Fruit fly (Drosophila melanogaster): ENCODE measurements around the gene kay.

Gene kay

DNA sequence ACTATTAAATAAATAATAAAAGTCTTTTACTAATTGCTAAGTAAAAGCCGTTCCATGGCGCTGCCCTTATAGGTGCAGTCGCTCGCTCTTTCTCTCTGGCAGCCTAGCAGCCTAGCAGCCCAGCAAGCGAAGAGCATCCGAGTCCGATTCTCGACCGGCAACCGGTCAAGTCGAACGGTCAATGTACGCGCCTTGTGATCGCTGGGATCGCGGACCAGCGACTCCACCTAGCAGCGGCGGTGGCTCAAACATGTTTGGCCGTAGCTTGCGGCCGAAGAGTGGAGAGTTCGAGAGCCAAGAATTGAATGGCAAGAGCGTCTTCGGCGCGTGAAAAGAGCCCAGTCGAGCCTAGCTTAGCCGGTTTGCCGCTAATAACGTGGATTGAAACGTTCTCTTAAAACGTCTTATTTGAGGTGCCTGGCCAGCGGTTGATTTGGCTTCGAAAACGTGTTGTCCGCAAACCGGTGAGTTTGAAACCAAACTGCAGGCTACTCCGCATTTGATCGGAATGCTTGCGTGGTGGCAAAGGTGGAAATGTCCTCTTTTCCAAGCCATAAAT lies 63.5 kb downstream of the kay start:
- TF ChIP-seq pan (optimal IDR thresholded peaks at IDR 0.05), result no peak
- TF ChIP-seq psq (optimal IDR thresholded peaks at IDR 0.05), result no peak
- TF ChIP-seq usp (GFP tag; optimal IDR thresholded peaks at IDR 0.05), result no peak
- no peak for TF ChIP-seq Dll (optimal IDR thresholded peaks at IDR 0.05)

dm6 chr3R:29830925-29831324 lies 65.1 kb downstream of the kay start:
- TF ChIP-seq psq (optimal IDR thresholded peaks at IDR 0.05) (no peak), CG8478 (optimal IDR thresholded peaks at IDR 0.05) (no peak), usp (GFP tag; optimal IDR thresholded peaks at IDR 0.05) (no peak), pan (optimal IDR thresholded peaks at IDR 0.05) (no peak), Dll (optimal IDR thresholded peaks at IDR 0.05) (no peak), EcR (GFP tag; optimal IDR thresholded peaks at IDR 0.05) (no peak)

dm6 chr3R:29834759-29835709 lies 69.2 kb downstream of the kay start, which contains the start of gene Atg16:
TSS of gene Atg16 (minus strand) at chr3R:29835101.
- TF ChIP-seq Dll (optimal IDR thresholded peaks at IDR 0.05) (no peak), usp (GFP tag; optimal IDR thresholded peaks at IDR 0.05) (no peak), pan (optimal IDR thresholded peaks at IDR 0.05) (no peak), CG8478 (optimal IDR thresholded peaks at IDR 0.05) (no peak), EcR (GFP tag; optimal IDR thresholded peaks at IDR 0.05) (no peak), psq (optimal IDR thresholded peaks at IDR 0.05) (no peak)

- TF ChIP-seq Dll (optimal IDR thresholded peaks at IDR 0.05), result no peak
- no peak for TF ChIP-seq usp (GFP tag; optimal IDR thresholded peaks at IDR 0.05)
- no peak for TF ChIP-seq CG8478 (optimal IDR thresholded peaks at IDR 0.05)
- TF ChIP-seq psq (optimal IDR thresholded peaks at IDR 0.05), result no peak
- no peak for TF ChIP-seq EcR (GFP tag; optimal IDR thresholded peaks at IDR 0.05)
- no peak for TF ChIP-seq pan (optimal IDR thresholded peaks at IDR 0.05)
Observed at dm6 chr3R:29835710-29836049, 69.9 kb downstream of the kay start, which contains the start of gene Prtl99C. TSS of gene Prtl99C (plus strand) at chr3R:29835950.

DNA sequence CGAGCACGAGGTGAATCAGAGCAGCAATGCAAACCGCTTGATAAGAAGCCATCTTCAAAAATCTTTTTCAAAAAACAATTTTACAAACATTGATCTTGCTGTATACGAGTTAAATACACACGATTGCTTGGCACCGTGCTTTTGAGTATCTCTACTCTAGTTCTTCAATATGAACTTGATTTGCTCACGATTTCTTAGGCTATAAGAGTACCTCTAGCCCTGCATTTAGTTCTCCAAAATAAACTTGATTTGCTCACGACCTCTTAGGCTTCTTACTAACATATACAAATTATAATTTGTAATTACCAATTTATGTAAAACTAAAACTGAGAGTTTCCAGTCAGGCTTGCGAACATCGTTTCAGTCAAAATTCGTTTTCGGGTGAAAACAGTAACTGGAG lies 70.4 kb downstream of the kay start, which contains the start of gene CG42592:
Gene CG42592 (minus strand): TSS at position 101 of the 400 bp plus-strand sequence.
- no peak for TF ChIP-seq CG8478 (optimal IDR thresholded peaks at IDR 0.05)
- no peak for TF ChIP-seq pan (optimal IDR thresholded peaks at IDR 0.05)
- no peak for TF ChIP-seq Dll (optimal IDR thresholded peaks at IDR 0.05)
- TF ChIP-seq usp (GFP tag; optimal IDR thresholded peaks at IDR 0.05), result no peak
- no peak for TF ChIP-seq psq (optimal IDR thresholded peaks at IDR 0.05)
- TF ChIP-seq EcR (GFP tag; optimal IDR thresholded peaks at IDR 0.05), result no peak

DNA sequence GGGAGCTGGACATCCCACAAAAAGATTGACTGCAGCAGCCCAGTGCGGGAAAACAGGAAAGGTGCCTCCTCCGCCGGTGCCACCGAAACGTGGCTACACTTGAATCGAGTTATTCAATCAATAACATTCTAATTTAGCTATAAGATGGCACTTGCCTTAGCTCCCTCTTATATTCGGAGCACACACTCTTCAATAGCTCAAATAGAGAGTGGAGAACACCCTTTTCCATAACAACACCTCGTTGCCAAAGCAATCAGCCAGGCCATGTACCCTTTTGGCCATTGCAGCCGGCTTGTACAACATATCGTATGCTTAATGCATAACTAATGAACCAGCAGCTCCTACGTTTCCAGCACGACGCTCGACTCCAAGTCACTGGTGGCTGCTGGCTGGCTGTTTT lies 72.0 kb downstream of the kay start:
- no peak for TF ChIP-seq pan (optimal IDR thresholded peaks at IDR 0.05)

- no peak for TF ChIP-seq EcR (GFP tag; optimal IDR thresholded peaks at IDR 0.05)
- TF ChIP-seq Dll (optimal IDR thresholded peaks at IDR 0.05), result no peak
- no peak for TF ChIP-seq CG8478 (optimal IDR thresholded peaks at IDR 0.05)
- TF ChIP-seq usp (GFP tag; optimal IDR thresholded peaks at IDR 0.05), result no peak
- TF ChIP-seq psq (optimal IDR thresholded peaks at IDR 0.05), result no peak
- TF ChIP-seq pan (optimal IDR thresholded peaks at IDR 0.05), result no peak
Observed at dm6 chr3R:29838751-29839150, 73.0 kb downstream of the kay start.

DNA sequence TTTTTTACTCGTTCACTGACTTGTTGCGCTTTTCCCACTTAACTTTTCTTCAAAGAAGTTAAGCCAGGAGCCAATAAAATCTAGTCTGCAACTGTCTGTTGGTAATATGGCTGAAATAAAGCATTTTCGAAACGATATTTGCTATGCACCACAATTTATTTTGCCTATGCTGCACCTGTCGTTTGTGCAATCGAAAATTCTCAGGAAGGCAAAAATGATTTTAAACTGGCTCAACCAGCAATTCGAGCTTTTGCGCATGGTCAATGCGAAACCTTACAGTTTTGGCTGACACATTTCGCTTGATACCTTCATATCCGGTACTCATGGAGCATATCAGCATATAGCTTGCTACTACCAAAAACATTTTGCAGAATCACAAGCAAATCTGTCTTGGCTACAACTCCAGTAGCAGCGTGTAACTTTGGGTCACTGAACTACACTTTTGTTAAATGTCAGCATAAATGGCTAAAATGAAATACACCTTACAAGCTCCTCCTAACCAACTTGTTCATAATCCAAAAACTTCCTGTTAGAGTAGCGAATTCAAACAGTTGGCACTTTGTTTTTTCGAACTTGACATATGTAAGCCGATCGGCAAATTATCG lies 74.0 kb downstream of the kay start:
- TF ChIP-seq EcR (GFP tag; optimal IDR thresholded peaks at IDR 0.05) (no peak), psq (optimal IDR thresholded peaks at IDR 0.05) (no peak), usp (GFP tag; optimal IDR thresholded peaks at IDR 0.05) (no peak), Dll (optimal IDR thresholded peaks at IDR 0.05) (no peak)

DNA sequence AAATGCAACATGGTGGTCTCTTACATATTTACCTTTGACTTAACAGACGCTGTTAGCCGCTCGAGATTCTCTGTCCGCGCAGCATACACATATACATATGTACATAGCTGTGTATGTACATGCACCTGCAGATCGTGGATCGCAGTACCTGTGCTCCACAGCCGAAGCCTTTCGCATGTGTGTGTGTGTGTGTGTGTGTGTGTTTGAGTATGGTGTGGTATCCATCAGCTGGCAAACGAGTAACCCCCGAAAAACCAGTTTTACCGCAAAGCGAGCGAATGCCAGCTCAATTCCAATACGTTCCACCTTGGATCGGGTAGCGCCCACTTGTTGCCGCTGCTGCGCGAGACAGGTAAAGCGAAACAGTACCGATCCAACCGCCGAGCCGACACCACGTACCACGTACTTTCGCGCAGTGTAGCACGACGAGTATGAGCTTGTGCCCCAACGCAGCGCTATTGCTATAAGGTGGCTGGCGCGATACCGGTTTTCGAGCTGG lies 75.5 kb downstream of the kay start, which contains the start of gene Cad99C:
Gene Cad99C (plus strand): TSS at position 365 of the 499 bp plus-strand sequence.
- TF ChIP-seq CG8478 (optimal IDR thresholded peaks at IDR 0.05), result no peak
- TF ChIP-seq psq (optimal IDR thresholded peaks at IDR 0.05), result no peak
- no peak for TF ChIP-seq usp (GFP tag; optimal IDR thresholded peaks at IDR 0.05)
- no peak for TF ChIP-seq pan (optimal IDR thresholded peaks at IDR 0.05)
- TF ChIP-seq EcR (GFP tag; optimal IDR thresholded peaks at IDR 0.05), result no peak

Measured in whole organism.